Worm (Caenorhabditis elegans): ENCODE results near the gene F08D12.4.

Gene F08D12.4

ce11 chrII:2749595-2750048 is 28.3 kb upstream of the F08D12.4 start, which contains the start of gene F29A7.4:
Gene F29A7.4, plus strand, starts transcription at chrII:2749998.
- TF ChIP-seq fos-1 (tag; optimal IDR thresholded peaks at IDR 0.05) = peak; percentile 72
- no peak for TF ChIP-seq F13H6.1 (tag; optimal IDR thresholded peaks at IDR 0.05)
- no peak for TF ChIP-seq blmp-1 (tag; optimal IDR thresholded peaks at IDR 0.05; ENCODE audit: insufficient read depth)
- TF ChIP-seq nhr-237 (tag; optimal IDR thresholded peaks at IDR 0.05) = no peak

DNA sequence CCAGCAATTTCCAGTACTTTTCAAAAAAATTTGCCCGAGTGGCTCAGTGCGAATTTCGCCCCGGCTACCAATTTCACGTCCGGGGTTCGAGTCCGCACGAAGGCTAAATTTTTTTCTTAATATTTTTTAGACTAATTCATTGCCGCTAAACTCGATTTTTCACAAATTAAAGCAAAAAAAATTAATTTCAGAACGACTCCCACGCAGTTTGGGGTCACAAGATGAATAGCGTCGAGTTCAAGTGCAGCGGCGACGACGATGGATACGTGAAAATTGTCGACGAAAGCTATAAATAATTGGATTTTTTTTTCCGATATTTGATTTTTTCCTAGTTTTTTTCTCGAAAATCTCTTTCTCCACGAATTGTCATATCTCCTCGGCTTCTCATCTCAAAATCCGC is 26.7 kb upstream of the F08D12.4 start:
- TF ChIP-seq snpc-4 (tag; optimal IDR thresholded peaks at IDR 0.05) (no peak), sem-4 (tag; optimal IDR thresholded peaks at IDR 0.05) (no peak), mab-5 (tag; optimal IDR thresholded peaks at IDR 0.05) (no peak), ceh-16 (tag; optimal IDR thresholded peaks at IDR 0.05) (no peak), ztf-11 (tag; optimal IDR thresholded peaks at IDR 0.05) (no peak), nhr-77 (tag; optimal IDR thresholded peaks at IDR 0.05) (no peak), F13H6.1 (tag; optimal IDR thresholded peaks at IDR 0.05) (no peak), ztf-1 (GFP tag; conservative IDR thresholded peaks at IDR 0.05) (no peak), ztf-4 (tag; optimal IDR thresholded peaks at IDR 0.05) (no peak), alr-1 (tag; optimal IDR thresholded peaks at IDR 0.05) (no peak), lin-13 (GFP tag; optimal IDR thresholded peaks at IDR 0.05) (no peak), ceh-82 (tag; optimal IDR thresholded peaks at IDR 0.05) (no peak), aly-2 (tag; optimal IDR thresholded peaks at IDR 0.05) (no peak), nhr-11 (tag; optimal IDR thresholded peaks at IDR 0.05) (no peak), lin-39 (tag; optimal IDR thresholded peaks at IDR 0.05) (no peak), R02D3.7 (tag; optimal IDR thresholded peaks at IDR 0.05) (no peak), ZK546.5 (tag; optimal IDR thresholded peaks at IDR 0.05) (no peak), sma-9 (GFP tag; optimal IDR thresholded peaks at IDR 0.05) (no peak), sma-9 (tag; optimal IDR thresholded peaks at IDR 0.05) (no peak)

DNA sequence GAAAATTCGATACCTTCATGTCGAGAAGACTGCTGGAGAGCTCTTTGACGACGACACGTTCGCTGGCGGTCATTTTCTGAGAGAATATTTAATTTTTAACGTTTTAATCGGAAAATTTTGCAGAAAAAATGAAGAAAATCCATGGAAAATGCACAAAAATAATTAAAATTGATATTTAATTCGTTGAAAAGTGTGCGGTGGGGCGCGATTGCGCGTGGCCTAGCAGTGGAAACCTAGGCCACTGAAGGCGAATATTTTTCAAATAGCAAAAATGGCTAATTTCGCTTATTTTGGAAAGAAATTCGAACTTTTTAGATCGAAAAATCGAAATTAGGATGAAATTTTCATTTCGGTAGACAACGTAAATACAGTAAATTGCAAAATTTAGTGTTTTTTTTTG is 25.4 kb upstream of the F08D12.4 start, which contains the start of gene F29A7.6:
Gene F29A7.6, minus strand, starts transcription at position 76 of the 400 bp plus-strand sequence.
- TF ChIP-seq crh-2 (tag; optimal IDR thresholded peaks at IDR 0.05) (peak; percentile 32), lsy-2 (tag; optimal IDR thresholded peaks at IDR 0.05) (peak in 1 of 2 experiments; percentile 49), sma-9 (GFP tag; optimal IDR thresholded peaks at IDR 0.05) (peak; percentile 66), sma-9 (tag; optimal IDR thresholded peaks at IDR 0.05) (no peak), gmeb-1 (tag; optimal IDR thresholded peaks at IDR 0.05) (peak; percentile 65), alr-1 (tag; optimal IDR thresholded peaks at IDR 0.05) (no peak), ztf-1 (GFP tag; conservative IDR thresholded peaks at IDR 0.05) (no peak), unc-55 (GFP tag; optimal IDR thresholded peaks at IDR 0.05) (peak; percentile 57), mab-5 (tag; optimal IDR thresholded peaks at IDR 0.05) (peak; percentile 3), sma-3 (GFP tag; optimal IDR thresholded peaks at IDR 0.05) (peak; percentile 66), nhr-129 (tag; optimal IDR thresholded peaks at IDR 0.05) (peak; percentile 1), egl-27 (tag; optimal IDR thresholded peaks at IDR 0.05) (no peak), C34F6.9 (tag; optimal IDR thresholded peaks at IDR 0.05) (peak; percentile 79), F13H6.1 (tag; optimal IDR thresholded peaks at IDR 0.05) (peak; percentile 67)

ce11 chrII:2752999-2753398 is 24.9 kb upstream of the F08D12.4 start, which contains the start of gene F29A7.3:
Gene F29A7.3, plus strand, starts transcription at chrII:2753299.
- no peak for TF ChIP-seq sma-3 (GFP tag; optimal IDR thresholded peaks at IDR 0.05)
- no peak for TF ChIP-seq alr-1 (tag; optimal IDR thresholded peaks at IDR 0.05)
- no peak for TF ChIP-seq blmp-1 (tag; optimal IDR thresholded peaks at IDR 0.05; ENCODE audit: insufficient read depth)
- TF ChIP-seq nhr-129 (tag; optimal IDR thresholded peaks at IDR 0.05) = no peak
- no peak for TF ChIP-seq elt-1 (tag; optimal IDR thresholded peaks at IDR 0.05)
- no peak for TF ChIP-seq aly-2 (tag; optimal IDR thresholded peaks at IDR 0.05)
- TF ChIP-seq nhr-237 (tag; optimal IDR thresholded peaks at IDR 0.05) = no peak
- TF ChIP-seq lin-13 (GFP tag; optimal IDR thresholded peaks at IDR 0.05) = no peak
- TF ChIP-seq snpc-4 (tag; optimal IDR thresholded peaks at IDR 0.05) = no peak
- TF ChIP-seq nhr-6 (tag; optimal IDR thresholded peaks at IDR 0.05) = no peak

- TF ChIP-seq zag-1 (tag; optimal IDR thresholded peaks at IDR 0.05) (no peak), nhr-77 (tag; optimal IDR thresholded peaks at IDR 0.05) (no peak), unc-55 (GFP tag; optimal IDR thresholded peaks at IDR 0.05) (no peak), mdl-1 (tag; optimal IDR thresholded peaks at IDR 0.05) (no peak), ZK546.5 (tag; optimal IDR thresholded peaks at IDR 0.05) (no peak), Y55F3AM.14 (GFP tag; optimal IDR thresholded peaks at IDR 0.05) (no peak), F13H6.1 (tag; optimal IDR thresholded peaks at IDR 0.05) (no peak), lin-39 (tag; optimal IDR thresholded peaks at IDR 0.05) (no peak), nhr-12 (tag; optimal IDR thresholded peaks at IDR 0.05) (no peak), sma-9 (GFP tag; optimal IDR thresholded peaks at IDR 0.05) (no peak), sma-9 (tag; optimal IDR thresholded peaks at IDR 0.05) (no peak), lin-11 (tag; optimal IDR thresholded peaks at IDR 0.05) (no peak), nhr-129 (tag; optimal IDR thresholded peaks at IDR 0.05) (no peak)
Observed at ce11 chrII:2754595-2754994, 23.4 kb upstream of the F08D12.4 start.

All from whole organism, L2 larva.